Worm (Caenorhabditis elegans) whole organism, L2 larva: ENCODE measurements around the gene C28C12.1.
A peak's percentile ranks its signal among the peaks of the same experiment; 100 is the strongest.

Source experiments
- C34F6.9 ChIP-seq: fragments of 150-350 bp; optimal IDR thresholded peaks from 2 replicates; lab custom pipeline; 2014; ENCODE audit warnings: missing biosample characterization, missing genetic modification characterization
- F13H6.1 ChIP-seq: sonication (generic microtip); optimal IDR thresholded peaks from 2 replicates; lab custom pipeline; 2016; ENCODE audit warnings: missing genetic modification characterization, missing compliant biosample characterization
- R02D3.7 ChIP-seq: fragments of 150-350 bp; optimal IDR thresholded peaks from 2 replicates; lab custom pipeline; 2014; ENCODE audit warnings: missing biosample characterization, missing genetic modification characterization
- ZK546.5 ChIP-seq: sonication (generic microtip); optimal IDR thresholded peaks from 2 replicates; lab custom pipeline; 2017; ENCODE audit warnings: missing biosample characterization, missing genetic modification characterization
- aly-2 ChIP-seq: fragments of 150-350 bp; optimal IDR thresholded peaks from 2 replicates; lab custom pipeline; 2014; ENCODE audit warnings: missing biosample characterization, missing genetic modification characterization
- blmp-1 ChIP-seq: sonication (generic microtip); optimal IDR thresholded peaks from 2 replicates; lab custom pipeline; 2017; ENCODE audit warnings: missing genetic modification characterization, mild to moderate bottlenecking, missing compliant biosample characterization, antibody characterized with exemption, moderate library complexity; ENCODE audit not compliant: insufficient read depth
- ceh-16 ChIP-seq: fragments of 150-350 bp; optimal IDR thresholded peaks from 2 replicates; lab custom pipeline; 2014; ENCODE audit warnings: missing biosample characterization, missing genetic modification characterization
- crh-2 ChIP-seq: sonication (generic microtip); optimal IDR thresholded peaks from 2 replicates; lab custom pipeline; 2017; ENCODE audit warnings: missing biosample characterization, missing genetic modification characterization
- dmd-4 ChIP-seq: sonication (generic microtip); optimal IDR thresholded peaks from 2 replicates; lab custom pipeline; 2017; ENCODE audit warnings: missing biosample characterization, missing genetic modification characterization
- egl-27 ChIP-seq: sonication (generic microtip); optimal IDR thresholded peaks from 3 replicates; lab custom pipeline; 2017; ENCODE audit warnings: missing biosample characterization, missing genetic modification reagents, missing genetic modification characterization
- elt-3 ChIP-seq: sonication (generic microtip); optimal IDR thresholded peaks from 2 replicates; lab custom pipeline; 2017; ENCODE audit warnings: missing biosample characterization, missing genetic modification characterization
- fos-1 ChIP-seq: fragments of 150-350 bp; optimal IDR thresholded peaks from 2 replicates; lab custom pipeline; 2014; ENCODE audit warnings: missing biosample characterization, missing genetic modification characterization
- gmeb-1 ChIP-seq: fragments of 150-350 bp; optimal IDR thresholded peaks from 2 replicates; lab custom pipeline; 2014; ENCODE audit warnings: missing biosample characterization, missing genetic modification characterization
- lin-11 ChIP-seq: fragments of 150-350 bp; sonication (generic microtip); optimal IDR thresholded peaks from 2 replicates; lab custom pipeline; 2014; ENCODE audit warnings: missing biosample characterization, missing genetic modification characterization, inconsistent platforms, mixed read lengths
- lin-39 ChIP-seq: fragments of 150-350 bp; optimal IDR thresholded peaks from 2 replicates; lab custom pipeline; 2014; ENCODE audit warnings: missing biosample characterization, missing genetic modification reagents, missing genetic modification characterization
- lsy-2 ChIP-seq, 2 experiments: fragments of 150-350 bp in 1 of 2; sonication (generic microtip) in 1 of 2; optimal IDR thresholded peaks; 2 replicates each; lab custom pipeline; 2014 to 2017; ENCODE audit warnings: missing biosample characterization in 2 of 2, missing genetic modification characterization in 2 of 2
- mab-5 ChIP-seq: fragments of 150-350 bp; optimal IDR thresholded peaks from 2 replicates; lab custom pipeline; 2014; ENCODE audit warnings: missing biosample characterization, missing genetic modification characterization
- mbf-1 ChIP-seq: sonication (generic microtip); optimal IDR thresholded peaks from 2 replicates; lab custom pipeline; 2017; ENCODE audit warnings: missing biosample characterization, missing genetic modification characterization
- mdl-1 ChIP-seq, 2 experiments: fragments of 150-350 bp in 1 of 2; sonication (generic microtip) in 1 of 2; optimal IDR thresholded peaks; 2 replicates each; lab custom pipeline; 2017; ENCODE audit warnings: missing biosample characterization in 2 of 2, missing genetic modification characterization in 2 of 2
- nhr-129 ChIP-seq: fragments of 150-350 bp; optimal IDR thresholded peaks from 2 replicates; lab custom pipeline; 2014; ENCODE audit warnings: missing biosample characterization, missing genetic modification characterization
- nhr-21 ChIP-seq: fragments of 150-350 bp; optimal IDR thresholded peaks from 2 replicates; lab custom pipeline; 2014; ENCODE audit warnings: missing biosample characterization, missing genetic modification characterization
- nhr-237 ChIP-seq: fragments of 150-350 bp; optimal IDR thresholded peaks from 2 replicates; lab custom pipeline; 2014; ENCODE audit warnings: missing biosample characterization, missing genetic modification characterization
- nhr-25 ChIP-seq: fragments of 150-350 bp; sonication (generic microtip); optimal IDR thresholded peaks from 3 replicates; lab custom pipeline; 2014; ENCODE audit warnings: missing biosample characterization, missing genetic modification characterization
- nhr-6 ChIP-seq: fragments of 150-350 bp; optimal IDR thresholded peaks from 2 replicates; lab custom pipeline; 2014; ENCODE audit warnings: missing biosample characterization, missing genetic modification characterization
- peb-1 ChIP-seq: fragments of 150-350 bp; optimal IDR thresholded peaks from 2 replicates; lab custom pipeline; 2014; ENCODE audit warnings: missing biosample characterization, missing genetic modification characterization
- sma-3 ChIP-seq: sonication (generic microtip); optimal IDR thresholded peaks from 2 replicates; lab custom pipeline; 2016; ENCODE audit warnings: missing genetic modification reagents, missing genetic modification characterization, missing compliant biosample characterization
- sma-9 ChIP-seq, 2 experiments: fragments of 150-350 bp in 1 of 2; sonication (generic microtip) in 1 of 2; optimal IDR thresholded peaks; 2 replicates each; lab custom pipeline; 2014 to 2016; ENCODE audit warnings: missing genetic modification characterization in 2 of 2, mild to moderate bottlenecking in 1 of 2, missing biosample characterization in 1 of 2, missing compliant biosample characterization in 1 of 2, missing genetic modification reagents in 1 of 2, moderate library complexity in 1 of 2
- snpc-4 ChIP-seq: fragments of 150-350 bp; optimal IDR thresholded peaks from 2 replicates; lab custom pipeline; 2014; ENCODE audit warnings: missing biosample characterization, missing genetic modification characterization
- unc-39 ChIP-seq: fragments of 150-350 bp; optimal IDR thresholded peaks from 2 replicates; lab custom pipeline; 2014; ENCODE audit warnings: missing biosample characterization, missing genetic modification characterization
- unc-55 ChIP-seq: fragments of 150-350 bp; sonication (generic microtip); optimal IDR thresholded peaks from 3 replicates; lab custom pipeline; 2014; ENCODE audit warnings: missing biosample characterization, missing genetic modification reagents, missing genetic modification characterization
- unc-62 ChIP-seq: fragments of 150-350 bp; optimal IDR thresholded peaks from 2 replicates; lab custom pipeline; 2014; ENCODE audit warnings: missing biosample characterization, missing genetic modification reagents, missing genetic modification characterization
- ztf-1 ChIP-seq: fragments of 200-800 bp; sonication (Bioruptor generic); conservative IDR thresholded peaks from 2 replicates; pipeline ENCODE4 v1.3.6; 2022; ENCODE audit warnings: missing genetic modification characterization, missing compliant biosample characterization

The C28C12.1 gene

ce11 chrIV:8464187-8464586 is 37.3 kb upstream of the C28C12.1 start:
- no peak for TF ChIP-seq gmeb-1 (tag; lab: Kevin White, UChicago)
- TF ChIP-seq ztf-1 (GFP tag; lab: Robert Waterston, UW), result no peak
- peak; percentile 62 for TF ChIP-seq nhr-25 (tag; lab: Kevin White, UChicago)
- TF ChIP-seq ZK546.5 (tag; lab: Kevin White, UChicago), result no peak
- no peak for TF ChIP-seq nhr-21 (tag; lab: Kevin White, UChicago)
- peak in 1 of 2 experiments; percentile 6 for TF ChIP-seq mdl-1 (tag; optimal IDR thresholded peaks at IDR 0.05; lab: Kevin White, UChicago)
- TF ChIP-seq nhr-237 (tag; lab: Kevin White, UChicago), result no peak
- TF ChIP-seq unc-39 (tag; lab: Kevin White, UChicago), result no peak
- TF ChIP-seq mab-5 (tag; lab: Kevin White, UChicago), result no peak
- peak; percentile 20 for TF ChIP-seq crh-2
- peak; percentile 39 for TF ChIP-seq blmp-1 (tag; lab: Kevin White, UChicago)
- TF ChIP-seq elt-3 (tag; lab: Kevin White, UChicago), result no peak
- peak; percentile 28 for TF ChIP-seq sma-9 (GFP tag; optimal IDR thresholded peaks at IDR 0.05; lab: Kevin White, UChicago)
- TF ChIP-seq sma-9 (tag; optimal IDR thresholded peaks at IDR 0.05; lab: Kevin White, UChicago), result no peak
- no peak for TF ChIP-seq dmd-4
- TF ChIP-seq ceh-16 (tag; lab: Kevin White, UChicago), result no peak
- no peak for TF ChIP-seq unc-62 (GFP tag; lab: Kevin White, UChicago)
- TF ChIP-seq, all 48 proteins: peak for 5

ce11 chrIV:8472493-8472892 is 29.0 kb upstream of the C28C12.1 start, which contains the start of gene oat-1:
Gene oat-1 (minus strand): TSS chrIV:8472593.
- TF ChIP-seq sma-9 (GFP tag; optimal IDR thresholded peaks at IDR 0.05; lab: Kevin White, UChicago), result no peak
- TF ChIP-seq sma-9 (tag; optimal IDR thresholded peaks at IDR 0.05; lab: Kevin White, UChicago), result no peak
- TF ChIP-seq snpc-4, result no peak
- no peak for TF ChIP-seq mbf-1 (tag; lab: Kevin White, UChicago)
- no peak for TF ChIP-seq ZK546.5 (tag; lab: Kevin White, UChicago)
- TF ChIP-seq lsy-2 (tag; optimal IDR thresholded peaks at IDR 0.05; lab: Kevin White, UChicago), result no peak
- no peak for TF ChIP-seq peb-1 (tag; lab: Kevin White, UChicago)
- no peak for TF ChIP-seq F13H6.1 (tag; lab: Kevin White, UChicago)
- no peak for TF ChIP-seq R02D3.7 (tag; lab: Kevin White, UChicago)
- no peak for TF ChIP-seq lin-11
- no peak for TF ChIP-seq lin-39 (tag; lab: Kevin White, UChicago)
- TF ChIP-seq nhr-6 (tag; lab: Kevin White, UChicago), result no peak
- no peak for TF ChIP-seq mdl-1 (tag; optimal IDR thresholded peaks at IDR 0.05; lab: Kevin White, UChicago)
- TF ChIP-seq unc-39 (tag; lab: Kevin White, UChicago), result no peak
- TF ChIP-seq crh-2, result no peak
- TF ChIP-seq mab-5 (tag; lab: Kevin White, UChicago), result no peak
- no peak for TF ChIP-seq dmd-4
- TF ChIP-seq unc-55 (GFP tag; lab: Kevin White, UChicago), result no peak
- no peak for TF ChIP-seq egl-27 (tag; lab: Kevin White, UChicago)
- no peak for TF ChIP-seq nhr-129 (tag; lab: Kevin White, UChicago)
- TF ChIP-seq, all 48 proteins: peak for 0

ce11 chrIV:8473756-8474155 is 27.7 kb upstream of the C28C12.1 start, which contains the start of gene C28C12.11:
Gene C28C12.11 (plus strand): TSS chrIV:8474056.
- TF ChIP-seq ceh-16 (tag; lab: Kevin White, UChicago) (no peak), nhr-237 (tag; lab: Kevin White, UChicago) (no peak), nhr-129 (tag; lab: Kevin White, UChicago) (no peak), lsy-2 (tag; optimal IDR thresholded peaks at IDR 0.05; lab: Kevin White, UChicago) (no peak), crh-2 (no peak), aly-2 (tag; lab: Kevin White, UChicago) (no peak), sma-9 (GFP tag; optimal IDR thresholded peaks at IDR 0.05; lab: Kevin White, UChicago) (no peak), sma-9 (tag; optimal IDR thresholded peaks at IDR 0.05; lab: Kevin White, UChicago) (no peak)
- TF ChIP-seq, all 48 proteins: peak for 0

ce11 chrIV:8475030-8475679 is 26.3 kb upstream of the C28C12.1 start:
- TF ChIP-seq ZK546.5 (tag; lab: Kevin White, UChicago) (no peak), C34F6.9 (no peak), fos-1 (tag; lab: Kevin White, UChicago) (peak; percentile 84), sma-3 (peak; percentile 27), crh-2 (peak; percentile 12), sma-9 (GFP tag; optimal IDR thresholded peaks at IDR 0.05; lab: Kevin White, UChicago) (peak; percentile 48), sma-9 (tag; optimal IDR thresholded peaks at IDR 0.05; lab: Kevin White, UChicago) (no peak)
